Worm (Caenorhabditis elegans) whole organism, L4 larva: ENCODE results near the gene F55C10.5.
A peak's percentile ranks its signal among the peaks of the same experiment; 100 is the strongest.

Experiments used
- F26F4.8 ChIP-seq: fragments of 200-800 bp; sonication (Bioruptor generic); conservative IDR thresholded peaks from 2 replicates; pipeline ENCODE4 v1.3.6; 2022; ENCODE audit warnings: missing genetic modification characterization, missing compliant biosample characterization
- F37D6.2 ChIP-seq: sonication (generic microtip); optimal IDR thresholded peaks from 2 replicates; lab custom pipeline; 2016; ENCODE audit warnings: mild to moderate bottlenecking, missing genetic modification characterization, missing compliant biosample characterization
- F44E2.7 ChIP-seq: fragments of 200-800 bp; sonication (Bioruptor generic); IDR thresholded peaks from 2 replicates; pipeline ENCODE4 v2.1.2; 2022; ENCODE audit warnings: missing genetic modification characterization, missing compliant biosample characterization
- R02D3.7 ChIP-seq: fragments of 150-350 bp; sonication (generic microtip); optimal IDR thresholded peaks from 3 replicates; lab custom pipeline; 2014; ENCODE audit warnings: missing biosample characterization, missing genetic modification characterization
- Y105C5A.15 ChIP-seq: fragments of 200-800 bp; sonication (Bioruptor generic); IDR thresholded peaks from 2 replicates; pipeline ENCODE4 v1.3.6; 2022; ENCODE audit warnings: missing genetic modification characterization, missing compliant biosample characterization
- Y75B8A.6 ChIP-seq: fragments of 200-800 bp; sonication (Bioruptor generic); IDR thresholded peaks from 2 replicates; pipeline ENCODE4 v1.3.6; 2022; ENCODE audit warnings: missing genetic modification reagents, missing genetic modification characterization, missing compliant biosample characterization
- ZK337.2 ChIP-seq: fragments of 200-800 bp; sonication (Bioruptor generic); IDR thresholded peaks from 2 replicates; pipeline ENCODE4 v1.3.6; 2022; ENCODE audit warnings: missing genetic modification reagents, missing genetic modification characterization, missing compliant biosample characterization
- aly-2 ChIP-seq: sonication (generic microtip); optimal IDR thresholded peaks from 2 replicates; lab custom pipeline; 2018; ENCODE audit warnings: missing biosample characterization, missing genetic modification characterization
- arid-1 ChIP-seq: fragments of 200-800 bp; sonication (Bioruptor generic); conservative IDR thresholded peaks from 2 replicates; pipeline ENCODE4 v1.3.6; 2022; ENCODE audit warnings: missing genetic modification reagents, missing genetic modification characterization, missing compliant biosample characterization
- ceh-44 ChIP-seq: fragments of 200-800 bp; sonication (Bioruptor generic); IDR thresholded peaks from 2 replicates; pipeline ENCODE4 v1.3.6; 2022; ENCODE audit warnings: missing genetic modification reagents, missing genetic modification characterization, missing compliant biosample characterization
- ceh-62 ChIP-seq: sonication (generic microtip); optimal IDR thresholded peaks from 2 replicates; lab custom pipeline; 2017; ENCODE audit warnings: missing biosample characterization, missing genetic modification characterization
- ces-1 ChIP-seq: fragments of 150-350 bp; sonication (generic microtip); optimal IDR thresholded peaks from 4 replicates; lab custom pipeline; 2014; ENCODE audit warnings: missing biosample characterization, missing genetic modification reagents, missing genetic modification characterization
- daf-16 ChIP-seq, 3 experiments: sonication (generic microtip); optimal IDR thresholded peaks; 2 replicates each; lab custom pipeline; 2016 to 2017; ENCODE audit warnings: missing genetic modification characterization in 3 of 3, missing genetic modification reagents in 3 of 3, mild to moderate bottlenecking in 2 of 3, missing compliant biosample characterization in 2 of 3, missing biosample characterization in 1 of 3, moderate library complexity in 1 of 3
- daf-19 ChIP-seq: fragments of 200-800 bp; sonication (Bioruptor generic); conservative IDR thresholded peaks from 2 replicates; pipeline ENCODE4 v1.3.6; 2022; ENCODE audit warnings: missing genetic modification characterization, missing compliant biosample characterization
- dmd-8 ChIP-seq: fragments of 200-800 bp; sonication (Bioruptor generic); IDR thresholded peaks from 2 replicates; pipeline ENCODE4 v1.3.6; 2022; ENCODE audit warnings: missing genetic modification characterization, missing compliant biosample characterization
- dpl-1 ChIP-seq: fragments of 150-350 bp; optimal IDR thresholded peaks from 2 replicates; lab custom pipeline; 2014; ENCODE audit warnings: missing biosample characterization, missing genetic modification reagents, missing genetic modification characterization
- duxl-1 ChIP-seq: sonication (generic microtip); optimal IDR thresholded peaks from 2 replicates; lab custom pipeline; 2016; ENCODE audit warnings: mild to moderate bottlenecking, missing genetic modification characterization, moderate library complexity, missing compliant biosample characterization; ENCODE audit not compliant: poor library complexity
- dve-1 ChIP-seq: sonication (generic microtip); optimal IDR thresholded peaks from 2 replicates; lab custom pipeline; 2017; ENCODE audit warnings: antibody characterized with exemption, mild to moderate bottlenecking, missing genetic modification characterization, missing compliant biosample characterization; ENCODE audit not compliant: insufficient read depth
- egl-27 ChIP-seq: sonication (generic microtip); optimal IDR thresholded peaks from 3 replicates; lab custom pipeline; 2017; ENCODE audit warnings: missing biosample characterization, missing genetic modification reagents, missing genetic modification characterization
- egl-43 ChIP-seq: fragments of 200-800 bp; sonication (Bioruptor generic); IDR thresholded peaks from 2 replicates; pipeline ENCODE4 v1.3.6; 2022; ENCODE audit warnings: missing genetic modification reagents, missing genetic modification characterization, missing compliant biosample characterization
- fkh-10 ChIP-seq: fragments of 150-350 bp; optimal IDR thresholded peaks from 2 replicates; lab custom pipeline; 2014; ENCODE audit warnings: missing biosample characterization, missing genetic modification reagents, missing genetic modification characterization
- fos-1 ChIP-seq: fragments of 150-350 bp; optimal IDR thresholded peaks from 2 replicates; lab custom pipeline; 2014; ENCODE audit warnings: missing biosample characterization, missing genetic modification characterization
- gei-8 ChIP-seq: fragments of 200-800 bp; sonication (Bioruptor generic); optimal IDR thresholded peaks from 2 replicates; lab custom pipeline; 2018; ENCODE audit warnings: mild to moderate bottlenecking, missing genetic modification characterization, missing compliant biosample characterization
- hlh-11 ChIP-seq: fragments of 200-800 bp; sonication (Bioruptor generic); optimal IDR thresholded peaks from 2 replicates; lab custom pipeline; 2018; ENCODE audit warnings: mild to moderate bottlenecking, missing genetic modification characterization, missing compliant biosample characterization
- hlh-30 ChIP-seq: sonication (generic microtip); optimal IDR thresholded peaks from 2 replicates; lab custom pipeline; 2017; ENCODE audit warnings: antibody characterized with exemption, mild to moderate bottlenecking, missing genetic modification characterization, missing compliant biosample characterization; ENCODE audit not compliant: insufficient read depth
- hmg-1.1 ChIP-seq: fragments of 200-800 bp; sonication (Bioruptor generic); IDR thresholded peaks from 2 replicates; pipeline ENCODE4 v1.3.6; 2022; ENCODE audit warnings: missing genetic modification reagents, missing genetic modification characterization, missing compliant biosample characterization
- lim-7 ChIP-seq: fragments of 200-800 bp; sonication (Bioruptor generic); IDR thresholded peaks from 2 replicates; pipeline ENCODE4 v1.3.6; 2022; ENCODE audit warnings: missing genetic modification characterization, missing compliant biosample characterization
- lin-1 ChIP-seq: fragments of 200-800 bp; sonication (Bioruptor generic); IDR thresholded peaks from 2 replicates; pipeline ENCODE4 v1.3.6; 2022; ENCODE audit warnings: missing genetic modification reagents, missing genetic modification characterization, missing compliant biosample characterization
- lsy-2 ChIP-seq, 2 experiments: fragments of 150-350 bp in 1 of 2; sonication (generic microtip) in 1 of 2; optimal IDR thresholded peaks; 2 replicates each; lab custom pipeline; 2014 to 2017; ENCODE audit warnings: missing biosample characterization in 2 of 2, missing genetic modification characterization in 2 of 2
- madf-9 ChIP-seq: fragments of 200-800 bp; sonication (Bioruptor generic); conservative IDR thresholded peaks from 2 replicates; pipeline ENCODE4 v1.3.6; 2022; ENCODE audit warnings: missing genetic modification reagents, missing genetic modification characterization, missing compliant biosample characterization
- mdl-1 ChIP-seq, 2 experiments: fragments of 150-350 bp in 1 of 2; sonication (generic microtip) in 1 of 2; optimal IDR thresholded peaks; 2 replicates each; lab custom pipeline; 2014 to 2017; ENCODE audit warnings: missing biosample characterization in 2 of 2, missing genetic modification characterization in 2 of 2
- mes-2 ChIP-seq: sonication (generic microtip); optimal IDR thresholded peaks from 2 replicates; lab custom pipeline; 2016; ENCODE audit warnings: missing genotype, mild to moderate bottlenecking, missing genetic modification characterization, missing compliant biosample characterization; ENCODE audit not compliant: poor library complexity, severe bottlenecking
- nhr-111 ChIP-seq: fragments of 200-800 bp; sonication (Bioruptor generic); optimal IDR thresholded peaks from 2 replicates; lab custom pipeline; 2018; ENCODE audit warnings: mild to moderate bottlenecking, missing genetic modification characterization, missing compliant biosample characterization
- nhr-28 ChIP-seq: fragments of 150-350 bp; optimal IDR thresholded peaks from 2 replicates; lab custom pipeline; 2014; ENCODE audit warnings: missing biosample characterization, missing genetic modification characterization
- nhr-41 ChIP-seq: fragments of 200-800 bp; sonication (Bioruptor generic); IDR thresholded peaks from 2 replicates; pipeline ENCODE4 v1.3.6; 2022; ENCODE audit warnings: missing genetic modification reagents, missing genetic modification characterization, missing compliant biosample characterization
- nhr-48 ChIP-seq: sonication (generic microtip); optimal IDR thresholded peaks from 2 replicates; lab custom pipeline; 2016; ENCODE audit warnings: mild to moderate bottlenecking, missing genetic modification characterization, missing compliant biosample characterization
- nhr-6 ChIP-seq: fragments of 150-350 bp; optimal IDR thresholded peaks from 2 replicates; lab custom pipeline; 2014; ENCODE audit warnings: missing biosample characterization, missing genetic modification characterization
- nhr-76 ChIP-seq: fragments of 150-350 bp; optimal IDR thresholded peaks from 2 replicates; lab custom pipeline; 2014; ENCODE audit warnings: missing biosample characterization, missing genetic modification characterization
- pqm-1 ChIP-seq: sonication (generic microtip); optimal IDR thresholded peaks from 2 replicates; lab custom pipeline; 2017; ENCODE audit warnings: missing biosample characterization, missing genetic modification characterization
- set-16 ChIP-seq: fragments of 200-800 bp; sonication (Bioruptor generic); IDR thresholded peaks from 2 replicates; pipeline ENCODE4 v1.3.6; 2022; ENCODE audit warnings: missing genetic modification reagents, missing genetic modification characterization, missing compliant biosample characterization
- snpc-1.2 ChIP-seq: fragments of 200-800 bp; sonication (Bioruptor generic); IDR thresholded peaks from 2 replicates; pipeline ENCODE4 v1.3.6; 2022; ENCODE audit warnings: missing genetic modification reagents, missing genetic modification characterization, missing compliant biosample characterization
- snpc-4 ChIP-seq: fragments of 150-350 bp; optimal IDR thresholded peaks from 2 replicates; lab custom pipeline; 2014; ENCODE audit warnings: missing biosample characterization, missing genetic modification characterization
- spr-3 ChIP-seq: fragments of 200-800 bp; sonication (Bioruptor generic); optimal IDR thresholded peaks from 2 replicates; lab custom pipeline; 2018; ENCODE audit warnings: mild to moderate bottlenecking, missing genetic modification characterization, missing compliant biosample characterization
- vab-7 ChIP-seq: fragments of 200-800 bp; sonication (Bioruptor generic); IDR thresholded peaks from 2 replicates; pipeline ENCODE4 v1.3.6; 2022; ENCODE audit warnings: missing genetic modification reagents, missing genetic modification characterization, missing compliant biosample characterization
- zfp-2 ChIP-seq: sonication (generic microtip); optimal IDR thresholded peaks from 2 replicates; lab custom pipeline; 2016; ENCODE audit warnings: mild to moderate bottlenecking, missing genetic modification characterization, missing compliant biosample characterization
- zip-2 ChIP-seq: fragments of 150-350 bp; optimal IDR thresholded peaks from 2 replicates; lab custom pipeline; 2014; ENCODE audit warnings: missing biosample characterization, missing genetic modification characterization
- ztf-11 ChIP-seq: fragments of 150-350 bp; optimal IDR thresholded peaks from 2 replicates; lab custom pipeline; 2014; ENCODE audit warnings: missing biosample characterization, missing genetic modification characterization
- ztf-7 ChIP-seq: fragments of 150-350 bp; optimal IDR thresholded peaks from 2 replicates; lab custom pipeline; 2014; ENCODE audit warnings: missing biosample characterization, missing genetic modification characterization

F55C10.5 gene

ce11 chrV:11412125-11412524, 29.2 kb downstream of the F55C10.5 start (continued):
- TF ChIP-seq hmg-1.1 (GFP tag; lab: Robert Waterston, UW) (peak; percentile 71), dve-1 (tag; lab: Kevin White, UChicago) (no peak), daf-16 (GFP tag; optimal IDR thresholded peaks at IDR 0.05; lab: Kevin White, UChicago) (peak in 1 of 2 experiments; percentile 53), daf-16 (tag; optimal IDR thresholded peaks at IDR 0.05; lab: Kevin White, UChicago) (no peak), snpc-1.2 (peak; percentile 77; the same call in 1 of the 2 replicates), F44E2.7 (GFP tag; lab: Robert Waterston, UW) (0 out of 2 replicates have a peak, but pooled peaks have one; percentile 52), pqm-1 (tag; lab: Kevin White, UChicago) (peak; percentile 36), nhr-6 (tag; lab: Kevin White, UChicago) (no peak), daf-19 (GFP tag; lab: Robert Waterston, UW) (no peak), nhr-28 (tag; lab: Kevin White, UChicago) (peak; percentile 54), ceh-62 (no peak), hlh-11 (tag; lab: Kevin White, UChicago) (peak; percentile 77), fkh-10 (GFP tag; lab: Kevin White, UChicago) (no peak), ces-1 (no peak), dpl-1 (GFP tag; lab: Kevin White, UChicago) (peak; percentile 6), nhr-41 (GFP tag; lab: Robert Waterston, UW) (no peak), egl-27 (tag; lab: Kevin White, UChicago) (no peak), madf-9 (GFP tag; lab: Robert Waterston, UW) (peak; percentile 45; the same call in 1 of the 2 replicates), lim-7 (peak; percentile 75), hlh-30 (tag; lab: Kevin White, UChicago) (peak; percentile 69)

ce11 chrV:11415059-11415458, 32.2 kb downstream of the F55C10.5 start, which contains the start of gene deg-3:
Gene deg-3, minus strand, starts transcription at chrV:11415159.
- no peak for TF ChIP-seq spr-3 (GFP tag; lab: Kevin White, UChicago)
- no peak for TF ChIP-seq fos-1 (tag; lab: Kevin White, UChicago)
- no peak for TF ChIP-seq nhr-76 (tag; lab: Kevin White, UChicago)
- TF ChIP-seq snpc-1.2, result no peak
- no peak for TF ChIP-seq F37D6.2 (tag; lab: Kevin White, UChicago)
- no peak for TF ChIP-seq dmd-8 (GFP tag; lab: Robert Waterston, UW)
- TF ChIP-seq ztf-11, result no peak
- no peak for TF ChIP-seq arid-1 (GFP tag; lab: Robert Waterston, UW)
- TF ChIP-seq egl-43 (GFP tag; lab: Robert Waterston, UW), result no peak
- no peak for TF ChIP-seq R02D3.7 (tag; lab: Kevin White, UChicago)
- TF ChIP-seq ceh-44 (GFP tag; lab: Robert Waterston, UW), result no peak
- TF ChIP-seq vab-7 (GFP tag; lab: Robert Waterston, UW), result no peak
- TF ChIP-seq lin-1 (GFP tag; lab: Robert Waterston, UW), result no peak
- TF ChIP-seq nhr-48 (tag; lab: Kevin White, UChicago), result no peak
- TF ChIP-seq zfp-2 (tag; lab: Kevin White, UChicago), result no peak
- no peak for TF ChIP-seq ztf-7
- no peak for TF ChIP-seq gei-8
- TF ChIP-seq nhr-111, result no peak

- TF ChIP-seq snpc-4 (tag; lab: Kevin White, UChicago) (no peak), F37D6.2 (tag; lab: Kevin White, UChicago) (no peak), duxl-1 (no peak), F26F4.8 (GFP tag; lab: Robert Waterston, UW) (no peak), set-16 (GFP tag; lab: Robert Waterston, UW) (no peak), aly-2 (tag; lab: Kevin White, UChicago) (no peak), mdl-1 (tag; optimal IDR thresholded peaks at IDR 0.05; lab: Kevin White, UChicago) (no peak), gei-8 (no peak), Y75B8A.6 (GFP tag; lab: Robert Waterston, UW) (no peak), ZK337.2 (no peak), mes-2 (tag; lab: Kevin White, UChicago) (no peak), lsy-2 (tag; optimal IDR thresholded peaks at IDR 0.05; lab: Kevin White, UChicago) (no peak), Y105C5A.15 (no peak), zip-2 (tag; lab: Kevin White, UChicago) (no peak)
These were observed 38.7 kb downstream of the F55C10.5 start, which contains the start of gene des-2 for ce11 chrV:11421605-11422004. Gene des-2, minus strand, starts transcription at chrV:11421705.
